Worm (Caenorhabditis elegans) whole organism, L4 larva: ENCODE results near the gene clec-135.

Source experiments
- madf-5 ChIP-seq, 2 experiments: fragments of 200-800 bp; sonication (Bioruptor generic); IDR thresholded peaks; 2 replicates each; pipeline ENCODE4 v1.3.6; 2022; ENCODE audit warnings: missing compliant biosample characterization in 2 of 2, missing genetic modification characterization in 2 of 2
- nhr-10 ChIP-seq: fragments of 150-350 bp; optimal IDR thresholded peaks from 2 replicates; lab custom pipeline; 2014; ENCODE audit warnings: missing biosample characterization, missing genetic modification characterization
- unc-39 ChIP-seq: sonication (generic microtip); optimal IDR thresholded peaks from 2 replicates; lab custom pipeline; 2017; ENCODE audit warnings: missing biosample characterization, missing genetic modification characterization
- unc-62 ChIP-seq, 3 experiments: fragments of 150-350 bp in 1 of 3; sonication (generic microtip); optimal IDR thresholded peaks in 2 of 3; peaks in 1 of 3; 1 replicate in 1 of 3; 2 replicates in 2 of 3; lab custom pipeline; 2014 to 2017; ENCODE audit warnings: missing biosample characterization in 3 of 3, missing genetic modification characterization in 3 of 3, missing genetic modification reagents in 3 of 3, missing genotype in 1 of 3

DNA sequence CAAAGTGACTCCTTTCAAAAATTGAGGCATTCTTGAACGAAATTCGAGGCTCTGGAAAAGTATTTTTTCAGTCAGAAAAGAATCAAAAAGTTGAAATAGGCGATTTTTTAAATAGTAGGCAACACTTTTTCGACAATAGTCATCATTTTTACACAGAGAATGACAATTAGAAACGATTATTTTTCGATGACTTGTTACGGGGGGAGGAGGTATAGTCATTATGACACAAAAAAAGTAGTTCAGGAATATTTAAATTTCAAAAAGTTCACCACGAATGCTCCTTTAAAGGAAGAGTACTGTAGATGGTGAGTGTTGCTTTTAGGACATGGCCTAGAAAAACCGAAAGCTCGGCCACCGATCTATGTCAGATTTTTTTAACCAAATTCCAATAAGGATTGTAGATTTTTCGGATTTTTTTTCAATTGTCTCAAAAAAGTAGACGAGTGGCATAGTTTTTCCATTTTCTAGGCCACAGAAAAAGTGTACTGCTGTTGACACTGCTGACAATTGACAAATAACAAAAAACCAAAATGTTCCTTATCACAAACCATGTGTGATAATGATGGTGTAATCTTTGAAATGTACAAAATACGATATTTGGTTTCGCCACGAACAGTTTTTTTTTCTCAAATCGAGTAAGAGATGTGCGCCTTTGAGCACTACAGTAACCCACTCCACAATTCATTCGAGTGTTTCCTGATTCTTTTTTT is 48.5 kb upstream of the clec-135 start, which contains the start of gene Y52E8A.3:
- TF ChIP-seq madf-5 (GFP tag; IDR thresholded peaks at IDR 0.05; lab: Robert Waterston, UW), result no peak
- TF ChIP-seq unc-62 (GFP tag; optimal IDR thresholded peaks at IDR 0.05 in 1 of 2; lab: Kevin White, UChicago), result peak in 1 of 2 experiments; percentile 91
- no peak for TF ChIP-seq unc-62 (tag; optimal IDR thresholded peaks at IDR 0.05; lab: Kevin White, UChicago)
- TF ChIP-seq unc-39 (tag; lab: Kevin White, UChicago), result no peak
- no peak for TF ChIP-seq nhr-10
